Worm (Caenorhabditis elegans) whole organism, L4/young adult: Measurements from ENCODE around the gene rpb-2.

Source experiments
- W03F9.2 ChIP-seq: fragments of 150-350 bp; optimal IDR thresholded peaks from 2 replicates; lab custom pipeline; 2014; ENCODE audit warnings: missing biosample characterization, missing genetic modification characterization
- dao-5 ChIP-seq: sonication (generic microtip); optimal IDR thresholded peaks from 2 replicates; lab custom pipeline; 2016; ENCODE audit warnings: missing genotype, missing genetic modification characterization, moderate library complexity, missing compliant biosample characterization

DNA sequence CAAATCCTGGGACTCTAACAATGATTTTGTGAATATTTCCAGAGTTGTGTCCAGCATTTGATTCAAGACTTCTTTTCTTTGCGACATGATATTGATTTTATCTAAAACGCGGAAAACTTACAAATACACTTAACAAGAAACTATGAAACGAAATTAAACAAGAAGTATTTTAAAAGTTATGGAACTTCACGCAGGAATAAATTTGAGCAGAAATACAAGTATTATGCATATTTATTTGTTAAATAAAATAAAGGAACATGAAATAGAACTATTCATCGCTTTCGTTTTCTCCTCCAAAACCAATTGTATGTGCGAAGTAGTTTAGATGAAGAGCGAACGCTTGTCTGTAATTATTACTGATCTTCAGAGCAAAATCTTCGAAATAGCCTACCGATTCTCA lies 35.6 kb upstream of the rpb-2 start, which contains the start of gene kbp-2:
- TF ChIP-seq dao-5 (no peak), W03F9.2 (no peak)
